Worm (Caenorhabditis elegans) whole organism, early embryonic: Measurements from ENCODE around the gene T24C2.3.

Experiments used
- ama-1 ChIP-seq: fragments of 150-350 bp; optimal IDR thresholded peaks from 2 replicates; lab custom pipeline; 2014
- ceh-36 ChIP-seq: sonication (generic microtip); optimal IDR thresholded peaks from 2 replicates; lab custom pipeline; 2016; ENCODE audit warnings: missing genetic modification characterization, inconsistent platforms, missing compliant biosample characterization
- ets-7 ChIP-seq: sonication (generic microtip); optimal IDR thresholded peaks from 2 replicates; lab custom pipeline; 2016; ENCODE audit warnings: missing genotype, missing genetic modification characterization, missing compliant biosample characterization
- flt-1 ChIP-seq: fragments of 200-800 bp; sonication (Bioruptor generic); IDR thresholded peaks from 2 replicates; pipeline ENCODE4 v1.3.6; 2022; ENCODE audit warnings: missing genetic modification characterization, missing compliant biosample characterization
- tbx-37 ChIP-seq: fragments of 200-800 bp; sonication (Bioruptor generic); conservative IDR thresholded peaks from 2 replicates; pipeline ENCODE4 v1.3.6; 2022; ENCODE audit warnings: missing genetic modification reagents, missing genetic modification characterization, missing compliant biosample characterization

DNA sequence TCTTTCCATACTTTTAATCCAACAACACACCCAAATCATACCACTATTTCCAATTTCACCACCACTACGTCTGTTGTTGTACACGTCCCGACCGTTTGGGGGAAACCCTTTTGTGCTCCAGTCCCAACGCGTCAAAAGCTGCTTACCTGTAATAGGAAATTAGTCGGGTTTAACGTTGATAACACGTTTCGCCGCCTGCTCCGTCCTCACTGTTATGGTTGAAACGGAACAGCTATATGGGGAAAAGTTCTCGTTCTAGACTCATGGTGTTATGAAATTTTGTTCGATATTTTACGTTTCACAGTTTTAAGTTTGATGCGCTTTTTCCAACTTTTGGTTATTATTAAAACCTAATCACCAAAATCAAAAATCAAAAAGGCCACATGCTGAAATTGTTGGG lies 7.4 kb upstream of the T24C2.3 start:
- TF ChIP-seq tbx-37 (GFP tag; lab: Robert Waterston, UW) (no peak), ama-1 (lab: Kevin White, UChicago) (no peak), flt-1 (GFP tag; lab: Robert Waterston, UW) (no peak), ceh-36 (tag; lab: Kevin White, UChicago) (no peak), ets-7 (tag; lab: Kevin White, UChicago) (no peak)
